Fruit fly (Drosophila melanogaster) whole organism, embryonic: Measurements from ENCODE around the gene CG3104.
A peak's percentile ranks its signal among the peaks of the same experiment; 100 is the strongest.

Experiments used
- Asciz ChIP-seq: fragments of 200-800 bp; sonication (Bioruptor generic); optimal IDR thresholded peaks from 2 replicates; lab custom pipeline; 2017; ENCODE audit warnings: missing biosample characterization, mild to moderate bottlenecking, missing genetic modification characterization, missing genetic modification reagents
- Bteb2 ChIP-seq: fragments of 200-800 bp; sonication (Bioruptor generic); optimal IDR thresholded peaks from 2 replicates; lab custom pipeline; 2016; ENCODE audit warnings: missing biosample characterization, missing genetic modification characterization
- CG11398 ChIP-seq: fragments of 200-800 bp; sonication (Bioruptor generic); optimal IDR thresholded peaks from 2 replicates; lab custom pipeline; 2016; ENCODE audit warnings: missing biosample characterization, missing genetic modification characterization
- CG12659 ChIP-seq: fragments of 200-800 bp; sonication (Bioruptor generic); optimal IDR thresholded peaks from 3 replicates; lab custom pipeline; 2017; ENCODE audit warnings: mild to moderate bottlenecking, missing biosample characterization, missing genetic modification reagents, missing genetic modification characterization
- CG13624 ChIP-seq: fragments of 200-800 bp; sonication (Bioruptor generic); optimal IDR thresholded peaks from 2 replicates; lab custom pipeline; 2016; ENCODE audit warnings: missing biosample characterization, missing genetic modification characterization
- CG14667 ChIP-seq: fragments of 200-800 bp; sonication (Bioruptor generic); IDR thresholded peaks from 2 replicates; pipeline ENCODE4 v1.3.6; 2022; ENCODE audit warnings: missing biosample characterization, missing genetic modification characterization
- CG14860 ChIP-seq: fragments of 200-800 bp; sonication (Bioruptor generic); IDR thresholded peaks from 3 replicates; pipeline ENCODE4 v1.3.6; 2022; ENCODE audit warnings: missing biosample characterization, missing genetic modification characterization; ENCODE audit not compliant: partially characterized antibody
- CG14965 ChIP-seq: fragments of 200-800 bp; sonication (Bioruptor generic); optimal IDR thresholded peaks from 2 replicates; lab custom pipeline; 2016; ENCODE audit warnings: missing biosample characterization, missing genetic modification characterization, borderline replicate concordance
- CG15011 ChIP-seq: fragments of 200-800 bp; sonication (Bioruptor generic); optimal IDR thresholded peaks from 3 replicates; lab custom pipeline; 2018; ENCODE audit warnings: missing biosample characterization, mild to moderate bottlenecking, missing genetic modification characterization
- CG17568 ChIP-seq: fragments of 200-800 bp; sonication (Bioruptor generic); optimal IDR thresholded peaks from 2 replicates; lab custom pipeline; 2018; ENCODE audit warnings: missing biosample characterization, mild to moderate bottlenecking, missing genetic modification characterization, moderate library complexity
- CG32767 ChIP-seq: fragments of 200-800 bp; sonication (Bioruptor generic); IDR thresholded peaks from 2 replicates; pipeline ENCODE4 v1.3.6; 2022; ENCODE audit warnings: missing biosample characterization, missing genetic modification characterization
- CG33557 ChIP-seq: fragments of 200-800 bp; sonication (Bioruptor generic); optimal IDR thresholded peaks from 2 replicates; lab custom pipeline; 2019; ENCODE audit warnings: missing biosample characterization, mild to moderate bottlenecking, missing genetic modification characterization, moderate library complexity
- CG34224 ChIP-seq: fragments of 200-800 bp; sonication (Bioruptor generic); IDR thresholded peaks from 3 replicates; pipeline ENCODE4 v1.3.6; 2022; ENCODE audit warnings: missing biosample characterization, missing genetic modification characterization; ENCODE audit not compliant: partially characterized antibody
- CG3838 ChIP-seq: fragments of 200-800 bp; sonication (Bioruptor generic); optimal IDR thresholded peaks from 3 replicates; lab custom pipeline; 2016; ENCODE audit warnings: missing biosample characterization, missing genetic modification characterization
- CG4404 ChIP-seq: fragments of 200-800 bp; sonication (Bioruptor generic); IDR thresholded peaks from 2 replicates; pipeline ENCODE4 v1.3.6; 2022; ENCODE audit warnings: missing biosample characterization, missing genetic modification characterization
- CG4730 ChIP-seq: fragments of 200-800 bp; sonication (Bioruptor generic); IDR thresholded peaks from 2 replicates; pipeline ENCODE4 v1.3.6; 2022; ENCODE audit warnings: missing biosample characterization, missing genetic modification characterization
- CG5245 ChIP-seq: fragments of 200-800 bp; sonication (Bioruptor generic); optimal IDR thresholded peaks from 3 replicates; lab custom pipeline; 2016; ENCODE audit warnings: missing biosample characterization, missing genetic modification characterization
- CG8089 ChIP-seq: fragments of 200-800 bp; sonication (Bioruptor generic); optimal IDR thresholded peaks from 3 replicates; lab custom pipeline; 2016; ENCODE audit warnings: missing biosample characterization, missing genetic modification characterization
- CG9609 ChIP-seq: fragments of 200-800 bp; sonication (Bioruptor generic); optimal IDR thresholded peaks from 3 replicates; lab custom pipeline; 2016; ENCODE audit warnings: missing biosample characterization, missing genetic modification characterization
- CG9727 ChIP-seq: fragments of 200-800 bp; sonication (Bioruptor generic); optimal IDR thresholded peaks from 3 replicates; lab custom pipeline; 2017; ENCODE audit warnings: missing biosample characterization, mild to moderate bottlenecking, missing genetic modification characterization
- CG9876 ChIP-seq: fragments of 200-800 bp; sonication (Bioruptor generic); optimal IDR thresholded peaks from 2 replicates; lab custom pipeline; 2016; ENCODE audit warnings: missing biosample characterization, missing genetic modification characterization
- Dip2 ChIP-seq: fragments of 200-800 bp; sonication (Bioruptor generic); IDR thresholded peaks from 2 replicates; pipeline ENCODE4 v1.3.6; 2022; ENCODE audit warnings: missing biosample characterization, missing genetic modification characterization
- Fer2 ChIP-seq: fragments of 200-800 bp; sonication (Bioruptor generic); optimal IDR thresholded peaks from 2 replicates; lab custom pipeline; 2018; ENCODE audit warnings: missing biosample characterization, mild to moderate bottlenecking, missing genetic modification characterization, moderate library complexity
- Gug ChIP-seq: fragments of 200-800 bp; sonication (Bioruptor generic); IDR thresholded peaks from 4 replicates; pipeline ENCODE4 v1.3.6; 2022; ENCODE audit warnings: missing biosample characterization, missing genetic modification characterization
- Hey ChIP-seq: fragments of 200-800 bp; sonication (Bioruptor generic); optimal IDR thresholded peaks from 3 replicates; lab custom pipeline; 2018; ENCODE audit warnings: missing biosample characterization, mild to moderate bottlenecking, missing genetic modification characterization
- Mad ChIP-seq: fragments of 200-800 bp; sonication (Bioruptor generic); optimal IDR thresholded peaks from 2 replicates; lab custom pipeline; 2016; ENCODE audit warnings: missing biosample characterization, missing genetic modification characterization
- Oli ChIP-seq: fragments of 200-800 bp; sonication (Bioruptor generic); optimal IDR thresholded peaks from 2 replicates; lab custom pipeline; 2018; ENCODE audit warnings: missing biosample characterization, mild to moderate bottlenecking, missing genetic modification characterization, moderate library complexity
- Ptx1 ChIP-seq: fragments of 200-800 bp; sonication (Bioruptor generic); IDR thresholded peaks from 2 replicates; pipeline ENCODE4 v1.3.6; 2022; ENCODE audit warnings: missing biosample characterization, missing genetic modification characterization
- Rx ChIP-seq: fragments of 200-800 bp; sonication (Bioruptor generic); IDR thresholded peaks from 2 replicates; pipeline ENCODE4 v1.3.6; 2022; ENCODE audit warnings: missing biosample characterization, missing genetic modification characterization
- Sin3A ChIP-seq: fragments of >200 bp; optimal IDR thresholded peaks from 2 replicates; lab custom pipeline; 2018
- Six4 ChIP-seq: fragments of 200-800 bp; sonication (Bioruptor generic); optimal IDR thresholded peaks from 2 replicates; lab custom pipeline; 2016; ENCODE audit warnings: missing biosample characterization, missing genetic modification characterization
- ara ChIP-seq: fragments of 200-800 bp; sonication (Bioruptor generic); IDR thresholded peaks from 2 replicates; pipeline ENCODE4 v1.3.6; 2022; ENCODE audit warnings: missing biosample characterization, missing genetic modification characterization
- crc ChIP-seq: fragments of 200-800 bp; sonication (Bioruptor generic); optimal IDR thresholded peaks from 2 replicates; lab custom pipeline; 2016; ENCODE audit warnings: missing biosample characterization, missing genetic modification characterization
- dysf ChIP-seq: fragments of 200-800 bp; sonication (Bioruptor generic); IDR thresholded peaks from 3 replicates; pipeline ENCODE4 v1.3.6; 2022; ENCODE audit warnings: missing biosample characterization, missing genetic modification characterization
- ewg ChIP-seq: fragments of 200-800 bp; sonication (Bioruptor generic); optimal IDR thresholded peaks from 3 replicates; lab custom pipeline; 2017; ENCODE audit warnings: mild to moderate bottlenecking, missing biosample characterization, missing genetic modification reagents, missing genetic modification characterization
- eyg ChIP-seq: fragments of 200-800 bp; sonication (Bioruptor generic); optimal IDR thresholded peaks from 3 replicates; lab custom pipeline; 2016; ENCODE audit warnings: missing biosample characterization, missing genetic modification characterization
- ham ChIP-seq: fragments of 200-800 bp; sonication (Bioruptor generic); IDR thresholded peaks from 2 replicates; pipeline ENCODE4 v1.3.6; 2022; ENCODE audit warnings: missing biosample characterization, missing genetic modification characterization
- kay ChIP-seq: fragments of 200-800 bp; sonication (Bioruptor generic); optimal IDR thresholded peaks from 2 replicates; lab custom pipeline; 2016; ENCODE audit warnings: missing biosample characterization, missing genetic modification characterization
- mld ChIP-seq: fragments of 200-800 bp; sonication (Bioruptor generic); IDR thresholded peaks from 3 replicates; pipeline ENCODE4 v1.3.6; 2022; ENCODE audit warnings: missing biosample characterization, missing genetic modification characterization; ENCODE audit not compliant: partially characterized antibody
- nerfin-2 ChIP-seq: fragments of 200-800 bp; sonication (Bioruptor generic); IDR thresholded peaks from 2 replicates; pipeline ENCODE4 v1.3.6; 2022; ENCODE audit warnings: missing biosample characterization, missing genetic modification characterization; ENCODE audit not compliant: partially characterized antibody
- peb ChIP-seq: fragments of 200-800 bp; sonication (Bioruptor generic); IDR thresholded peaks from 2 replicates; pipeline ENCODE4 v1.3.6; 2022; ENCODE audit warnings: missing biosample characterization, missing genetic modification characterization
- run ChIP-seq: fragments of 200-800 bp; sonication (Bioruptor generic); optimal IDR thresholded peaks from 3 replicates; lab custom pipeline; 2018; ENCODE audit warnings: missing biosample characterization, mild to moderate bottlenecking, missing genetic modification characterization
- schlank ChIP-seq: fragments of 200-800 bp; sonication (Bioruptor generic); optimal IDR thresholded peaks from 2 replicates; lab custom pipeline; 2018; ENCODE audit warnings: missing biosample characterization, mild to moderate bottlenecking, missing genetic modification characterization
- scrt ChIP-seq: fragments of 200-800 bp; sonication (Bioruptor generic); optimal IDR thresholded peaks from 2 replicates; lab custom pipeline; 2018; ENCODE audit warnings: missing biosample characterization, mild to moderate bottlenecking, missing genetic modification characterization, moderate library complexity
- sisA ChIP-seq: fragments of 200-800 bp; sonication (Bioruptor generic); IDR thresholded peaks from 2 replicates; pipeline ENCODE4 v1.3.6; 2022; ENCODE audit warnings: missing biosample characterization, missing genetic modification characterization
- sna ChIP-seq: fragments of 200-800 bp; sonication (Bioruptor generic); IDR thresholded peaks from 2 replicates; pipeline ENCODE4 v1.3.6; 2022; ENCODE audit warnings: missing biosample characterization, missing genetic modification characterization; ENCODE audit not compliant: partially characterized antibody
- trem ChIP-seq: fragments of 200-800 bp; optimal IDR thresholded peaks from 3 replicates; lab custom pipeline; 2019; ENCODE audit warnings: missing biosample characterization, mild to moderate bottlenecking, missing genetic modification characterization, moderate library complexity
- vnd ChIP-seq: fragments of 200-800 bp; sonication (Bioruptor generic); IDR thresholded peaks from 3 replicates; pipeline ENCODE4 v1.3.6; 2022; ENCODE audit warnings: missing biosample characterization, missing genetic modification characterization; ENCODE audit not compliant: partially characterized antibody
- vvl ChIP-seq: fragments of 200-800 bp; sonication (Bioruptor generic); IDR thresholded peaks from 2 replicates; pipeline ENCODE4 v1.3.6; 2022; ENCODE audit warnings: missing biosample characterization, missing genetic modification characterization
- wek ChIP-seq: fragments of 200-800 bp; sonication (Bioruptor generic); optimal IDR thresholded peaks from 3 replicates; lab custom pipeline; 2018; ENCODE audit warnings: missing biosample characterization, mild to moderate bottlenecking, missing genetic modification characterization, moderate library complexity
- wor ChIP-seq: fragments of 200-800 bp; sonication (Bioruptor generic); IDR thresholded peaks from 2 replicates; pipeline ENCODE4 v1.3.6; 2022; ENCODE audit warnings: missing biosample characterization, missing genetic modification characterization

Gene CG3104

DNA sequence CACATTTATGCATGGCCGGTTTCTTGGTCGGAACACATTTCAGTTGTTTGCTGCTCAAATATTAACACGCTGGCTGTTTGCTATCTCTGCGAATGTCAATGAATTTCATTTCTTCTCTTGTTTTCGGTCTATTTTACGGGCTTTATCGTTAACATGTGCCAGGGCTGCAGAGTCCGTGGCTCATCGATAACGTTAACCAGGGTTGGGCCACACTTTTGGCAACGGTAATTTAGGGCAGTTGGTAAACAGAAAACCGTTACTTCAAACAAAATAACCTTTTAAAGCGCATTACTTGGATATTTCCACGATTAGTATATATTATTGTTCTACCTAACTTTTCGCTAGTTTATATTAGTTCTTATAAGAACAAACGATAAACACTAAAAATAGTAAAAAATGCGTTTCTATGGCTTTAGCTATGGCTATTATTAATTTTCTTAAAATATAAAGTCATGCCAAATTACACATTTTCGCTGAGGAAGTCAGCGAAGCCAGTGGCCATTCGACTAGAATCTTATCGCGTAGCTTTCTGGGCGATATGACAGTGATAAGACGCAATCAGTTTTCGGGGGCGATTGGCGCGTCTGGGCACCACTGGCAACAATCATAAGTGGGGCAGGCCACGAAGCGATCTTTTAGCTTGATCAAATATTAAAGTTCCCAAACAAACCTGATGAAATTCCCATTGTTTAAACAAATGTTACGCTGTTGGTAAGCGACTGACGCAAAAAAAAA, 27.6 kb upstream of the CG3104 start (continued):
- TF ChIP-seq trem: no peak
- TF ChIP-seq scrt (GFP tag; lab: Kevin White, UChicago): peak; percentile 15
- peak; percentile 75 for TF ChIP-seq wek
- TF ChIP-seq run (tag; lab: Kevin White, UChicago): peak; percentile 15
- peak; percentile 64 for TF ChIP-seq Asciz (GFP tag; lab: Kevin White, UChicago)
- 0 out of 2 replicates have a peak, but pooled peaks have one; percentile 40 for TF ChIP-seq Ptx1
- TF ChIP-seq schlank (tag; lab: Kevin White, UChicago): peak; percentile 19
- TF ChIP-seq vvl: peak; percentile 45
- no peak for TF ChIP-seq wor (GFP tag; lab: Robert Waterston, UW)
- TF ChIP-seq CG11398 (GFP tag; lab: Kevin White, UChicago): peak; percentile 68
- TF ChIP-seq nerfin-2: no peak
- TF ChIP-seq CG17568 (GFP tag; lab: Kevin White, UChicago): peak; percentile 73
- TF ChIP-seq Mad (GFP tag; lab: Kevin White, UChicago): peak; percentile 29
- TF ChIP-seq Bteb2 (GFP tag; lab: Kevin White, UChicago): no peak
- TF ChIP-seq kay (GFP tag; lab: Kevin White, UChicago): peak; percentile 46
- TF ChIP-seq Sin3A (lab: Kevin White, UChicago): peak; percentile 20
- TF ChIP-seq Hey (tag; lab: Kevin White, UChicago): no peak
- TF ChIP-seq mld (GFP tag; lab: Robert Waterston, UW): no peak
- no peak for TF ChIP-seq CG9609 (GFP tag; lab: Kevin White, UChicago)
- no peak for TF ChIP-seq CG9876 (GFP tag; lab: Kevin White, UChicago)
- no peak for TF ChIP-seq CG8089 (GFP tag; lab: Kevin White, UChicago)
- no peak for TF ChIP-seq sna
- peak; percentile 25; the same call in 1 of the 2 replicates for TF ChIP-seq sisA
- TF ChIP-seq Gug: peak; percentile 37; the same call in 2 of the 4 replicates
- peak; percentile 19 for TF ChIP-seq Six4
- no peak for TF ChIP-seq CG32767
- TF ChIP-seq Dip2: no peak
- TF ChIP-seq Rx (GFP tag; lab: Robert Waterston, UW): no peak

DNA sequence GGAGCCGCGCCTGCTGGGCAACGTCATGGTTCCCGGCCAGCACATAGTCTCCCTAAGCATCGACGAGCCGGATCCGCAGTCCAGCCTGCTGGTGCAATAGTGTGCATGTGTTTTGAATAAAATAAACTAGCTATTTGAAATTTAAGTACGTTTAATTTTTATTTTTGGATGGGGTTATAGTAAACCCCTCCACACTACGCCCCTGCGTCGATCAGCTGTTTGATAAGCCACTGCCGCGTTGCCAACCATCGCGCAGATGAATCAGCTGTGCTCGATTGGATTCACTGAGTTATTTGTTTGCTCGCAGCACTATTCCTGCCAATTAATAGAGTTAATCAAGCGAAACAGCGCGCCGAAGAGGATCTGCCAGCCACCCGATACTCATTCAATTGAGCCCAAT, 23.3 kb upstream of the CG3104 start, which contains the start of gene RabGGTb:
Gene RabGGTb, plus strand, starts transcription at position 254 of the 400 bp plus-strand sequence.
- no peak for TF ChIP-seq CG5245 (GFP tag; lab: Kevin White, UChicago)
- peak; percentile 37; the same call in 1 of the 2 replicates for TF ChIP-seq peb (GFP tag; lab: Robert Waterston, UW)
- TF ChIP-seq CG17568 (GFP tag; lab: Kevin White, UChicago): no peak
- no peak for TF ChIP-seq CG14860
- TF ChIP-seq CG12659 (GFP tag; lab: Kevin White, UChicago): peak; percentile 46
- no peak for TF ChIP-seq Fer2 (tag; lab: Kevin White, UChicago)
- no peak for TF ChIP-seq CG3838 (GFP tag; lab: Kevin White, UChicago)
- TF ChIP-seq CG9727: peak; percentile 57
- TF ChIP-seq dysf: peak; percentile 80
- TF ChIP-seq ham (GFP tag; lab: Robert Waterston, UW): 0 out of 2 replicates have a peak, but pooled peaks have one; percentile 44
- peak; percentile 36 for TF ChIP-seq Oli (tag; lab: Kevin White, UChicago)
- TF ChIP-seq eyg: peak; percentile 13
- peak; percentile 62 for TF ChIP-seq CG4730 (GFP tag; lab: Robert Waterston, UW)
- TF ChIP-seq CG33557: no peak
- peak; percentile 5 for TF ChIP-seq ewg (GFP tag; lab: Kevin White, UChicago)
- TF ChIP-seq CG4404 (GFP tag; lab: Robert Waterston, UW): peak; percentile 59; the same call in 1 of the 2 replicates
- TF ChIP-seq sisA: peak; percentile 58
- peak; percentile 65; the same call in 1 of the 2 replicates for TF ChIP-seq ara (GFP tag; lab: Robert Waterston, UW)
- no peak for TF ChIP-seq vnd (GFP tag; lab: Robert Waterston, UW)
- no peak for TF ChIP-seq CG15011
- TF ChIP-seq CG13624: peak; percentile 68
- TF ChIP-seq CG34224 (GFP tag; lab: Robert Waterston, UW): peak; percentile 63
- peak; percentile 26 for TF ChIP-seq crc
- TF ChIP-seq CG14965 (GFP tag; lab: Kevin White, UChicago): no peak
- TF ChIP-seq CG14667: peak; percentile 51
